Fruit fly (Drosophila melanogaster): ENCODE measurements around the gene Rab11.
A peak's percentile ranks its signal among the peaks of the same experiment; 100 is the strongest.

Rab11 gene

DNA sequence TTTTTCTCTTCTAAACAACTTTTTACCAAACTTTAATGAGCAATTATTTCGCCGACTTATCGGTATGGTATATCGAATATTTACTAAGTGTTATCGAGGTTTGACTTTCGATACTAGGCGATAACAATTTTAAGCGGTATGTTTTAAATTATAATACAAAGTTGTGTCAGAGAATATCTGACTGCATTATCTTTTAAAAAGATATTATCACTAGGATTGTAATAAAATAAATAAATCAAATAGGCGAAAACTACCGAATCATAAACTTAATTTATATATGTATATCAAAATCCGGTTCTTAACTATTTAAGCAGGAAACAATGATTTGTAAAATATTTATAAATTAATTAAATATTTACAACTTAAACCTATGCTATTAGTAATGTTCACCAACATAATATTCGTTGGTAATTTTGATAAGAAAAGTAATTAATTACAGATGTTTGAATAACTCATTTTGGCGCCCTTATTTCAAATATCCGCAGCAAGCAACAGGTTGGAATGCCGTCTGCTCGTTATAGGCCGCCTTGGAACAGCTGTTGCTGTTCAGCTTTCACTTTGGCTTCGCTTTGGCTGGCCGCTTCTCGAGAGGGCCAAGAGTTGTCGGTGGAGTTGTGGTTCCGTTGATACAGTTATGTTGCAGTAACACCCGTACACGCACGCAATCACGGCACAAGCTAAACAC lies 3.2 kb upstream of the Rab11 start, which contains the start of the genes Sec15 and rtet (continued):
- peak; percentile 24 for TF ChIP-seq dm (GFP tag; optimal IDR thresholded peaks at IDR 0.05)
- peak; percentile 40 for TF ChIP-seq CG10654 (GFP tag; optimal IDR thresholded peaks at IDR 0.05)
- TF ChIP-seq Xbp1 (GFP tag; optimal IDR thresholded peaks at IDR 0.05), result peak; percentile 69
- TF ChIP-seq Dek (tag; optimal IDR thresholded peaks at IDR 0.05), result peak; percentile 3
- TF ChIP-seq zen2 (GFP tag; IDR thresholded peaks at IDR 0.05; ENCODE audit: partially characterized antibody), result peak; percentile 53; the same call in 1 of the 3 replicates
- TF ChIP-seq kah (GFP tag; optimal IDR thresholded peaks at IDR 0.05), result peak; percentile 98
- peak; percentile 45; the same call in 1 of the 2 replicates for TF ChIP-seq Atf6 (GFP tag; IDR thresholded peaks at IDR 0.05)
- no peak for TF ChIP-seq CG12236 (GFP tag; optimal IDR thresholded peaks at IDR 0.05)
- TF ChIP-seq CG14014 (GFP tag; IDR thresholded peaks at IDR 0.05), result peak; percentile 42; the same call in 1 of the 2 replicates
- peak; percentile 31; the same call in 1 of the 3 replicates for TF ChIP-seq CG17361 (GFP tag; IDR thresholded peaks at IDR 0.05)
- TF ChIP-seq Optix (GFP tag; IDR thresholded peaks at IDR 0.05), result peak; percentile 54; the same call in 2 of the 3 replicates
- TF ChIP-seq peb (GFP tag; IDR thresholded peaks at IDR 0.05), result peak; percentile 30; the same call in 1 of the 2 replicates
- no peak for TF ChIP-seq Stat92E (GFP tag; optimal IDR thresholded peaks at IDR 0.05)
- TF ChIP-seq exex (tag; optimal IDR thresholded peaks at IDR 0.05), result peak; percentile 66
- TF ChIP-seq Antp (GFP tag; optimal IDR thresholded peaks at IDR 0.05), result no peak
- TF ChIP-seq unc-4 (GFP tag; IDR thresholded peaks at IDR 0.05; ENCODE audit: partially characterized antibody), result peak; percentile 68
- TF ChIP-seq E2f1 (GFP tag; IDR thresholded peaks at IDR 0.05), result peak; percentile 46; the same call in 1 of the 2 replicates
- peak; percentile 67 for TF ChIP-seq CG17829 (tag; optimal IDR thresholded peaks at IDR 0.05)
- TF ChIP-seq sd (tag; optimal IDR thresholded peaks at IDR 0.05), result peak; percentile 92
- peak; percentile 71 for TF ChIP-seq CoRest (tag; optimal IDR thresholded peaks at IDR 0.05)
- TF ChIP-seq bab2 (GFP tag; optimal IDR thresholded peaks at IDR 0.05), result peak; percentile 28
- TF ChIP-seq CG1233 (GFP tag; optimal IDR thresholded peaks at IDR 0.05), result peak; percentile 44

DNA sequence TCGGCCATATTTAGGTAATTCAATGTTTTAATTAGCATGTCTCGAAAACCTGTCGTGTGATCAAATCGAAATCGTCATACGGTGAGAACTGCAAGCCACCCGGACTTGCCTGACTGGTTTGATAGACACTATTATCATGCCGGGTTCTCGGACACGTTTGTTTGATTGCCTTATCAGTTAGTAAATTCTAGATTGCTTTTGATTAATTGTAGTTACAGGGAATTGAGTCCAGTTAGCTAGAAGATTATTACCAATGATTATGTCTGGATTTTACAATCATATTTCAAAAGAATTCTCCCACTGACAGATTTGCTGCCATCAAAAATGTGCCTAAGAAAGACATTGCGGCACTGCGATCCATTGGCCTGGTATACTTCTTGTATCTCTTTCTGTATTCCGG lies 1.5 kb upstream of the Rab11 start:
- TF ChIP-seq sd (tag; optimal IDR thresholded peaks at IDR 0.05) (peak; percentile 4), exex (tag; optimal IDR thresholded peaks at IDR 0.05) (peak; percentile 77), grn (GFP tag; optimal IDR thresholded peaks at IDR 0.05) (peak; percentile 78), CG17186 (GFP tag; optimal IDR thresholded peaks at IDR 0.05) (no peak), sug (tag; optimal IDR thresholded peaks at IDR 0.05) (peak; percentile 19), cwo (GFP tag; optimal IDR thresholded peaks at IDR 0.05) (peak; percentile 60)

DNA sequence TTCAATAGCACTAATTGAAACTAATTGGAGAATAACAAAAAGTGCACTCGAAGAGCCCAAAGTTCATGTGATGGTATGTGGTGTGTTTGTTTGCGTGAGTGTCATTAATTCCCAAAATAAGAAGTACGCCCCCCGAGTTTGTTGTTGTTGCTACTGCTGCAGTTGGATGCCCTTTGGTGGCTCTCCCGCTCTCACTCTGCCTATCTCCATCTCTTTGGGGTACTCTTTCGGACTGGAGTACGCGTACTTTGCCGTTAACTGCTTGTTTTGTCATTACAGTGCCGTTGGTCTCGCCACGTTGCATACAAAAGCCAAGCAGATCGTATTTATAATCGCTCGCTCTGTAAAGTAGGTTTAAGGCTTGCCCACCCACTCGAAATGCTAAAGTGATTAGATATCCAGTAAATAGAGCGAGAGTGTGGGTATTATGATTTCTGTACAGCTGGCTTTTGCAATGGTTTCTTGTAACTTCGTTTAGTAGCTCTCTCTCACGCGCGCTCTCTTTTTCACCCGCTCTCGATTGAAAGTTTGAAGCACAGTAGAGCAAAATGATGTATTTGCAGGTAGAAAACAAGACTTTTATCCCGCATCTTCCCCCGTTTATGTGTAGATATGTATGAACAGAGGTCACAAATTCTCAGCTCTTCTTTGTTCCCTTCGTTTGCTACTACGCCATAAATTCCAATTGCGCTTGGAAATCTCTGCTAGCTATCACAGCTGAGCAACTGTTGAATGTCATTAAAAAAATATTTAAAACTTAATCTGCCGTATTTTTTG lies 944 bp downstream of the Rab11 start:
- TF ChIP-seq Ssrp (tag; optimal IDR thresholded peaks at IDR 0.05), result peak; percentile 19
- no peak for TF ChIP-seq CG13123 (GFP tag; optimal IDR thresholded peaks at IDR 0.05)
- TF ChIP-seq Drgx (GFP tag; IDR thresholded peaks at IDR 0.05), result peak; percentile 19; the same call in 1 of the 2 replicates
- no peak for TF ChIP-seq CG15601 (tag; optimal IDR thresholded peaks at IDR 0.05)
- TF ChIP-seq zf30C (GFP tag; optimal IDR thresholded peaks at IDR 0.05), result no peak
- no peak for TF ChIP-seq crc (GFP tag; optimal IDR thresholded peaks at IDR 0.05)
- TF ChIP-seq MESR4 (GFP tag; optimal IDR thresholded peaks at IDR 0.05), result no peak
- TF ChIP-seq HLH4C (GFP tag; IDR thresholded peaks at IDR 0.05; ENCODE audit: partially characterized antibody), result 0 out of 3 replicates have a peak, but pooled peaks have one; percentile 23
- peak; percentile 3 for TF ChIP-seq CG6813 (GFP tag; optimal IDR thresholded peaks at IDR 0.05)
- peak; percentile 14 for TF ChIP-seq odd (GFP tag; optimal IDR thresholded peaks at IDR 0.05)
- peak; percentile 42 for TF ChIP-seq phol (tag; optimal IDR thresholded peaks at IDR 0.05)
- TF ChIP-seq Optix (GFP tag; IDR thresholded peaks at IDR 0.05), result 0 out of 3 replicates have a peak, but pooled peaks have one; percentile 38
- TF ChIP-seq mirr (GFP tag; optimal IDR thresholded peaks at IDR 0.05), result peak; percentile 18
- no peak for TF ChIP-seq Rx (GFP tag; IDR thresholded peaks at IDR 0.05)
- no peak for TF ChIP-seq emc (GFP tag; optimal IDR thresholded peaks at IDR 0.05)
- no peak for TF ChIP-seq CG16863 (GFP tag; optimal IDR thresholded peaks at IDR 0.05)
- TF ChIP-seq CG5953 (GFP tag; IDR thresholded peaks at IDR 0.05), result no peak
- TF ChIP-seq CG11695 (GFP tag; IDR thresholded peaks at IDR 0.05), result peak; percentile 29; the same call in 1 of the 3 replicates
- peak; percentile 51; the same call in 1 of the 3 replicates for TF ChIP-seq so (GFP tag; IDR thresholded peaks at IDR 0.05)
- peak; percentile 39 for TF ChIP-seq run (tag; optimal IDR thresholded peaks at IDR 0.05)

Measured in whole organism, embryonic.